Worm (Caenorhabditis elegans) whole organism, early embryonic: ENCODE results near the gene srx-111.

Experiments used
- B0310.2 ChIP-seq: sonication (generic microtip); optimal IDR thresholded peaks from 2 replicates; lab custom pipeline; 2016; ENCODE audit warnings: mild to moderate bottlenecking, missing genetic modification characterization, missing compliant biosample characterization
- F13C5.2 ChIP-seq: sonication (generic microtip); optimal IDR thresholded peaks from 2 replicates; lab custom pipeline; 2017; ENCODE audit warnings: mild to moderate bottlenecking, missing genetic modification characterization, inconsistent platforms, missing compliant biosample characterization
- ama-1 ChIP-seq: fragments of 150-350 bp; optimal IDR thresholded peaks from 2 replicates; lab custom pipeline; 2014
- ets-7 ChIP-seq: sonication (generic microtip); optimal IDR thresholded peaks from 2 replicates; lab custom pipeline; 2016; ENCODE audit warnings: missing genotype, missing genetic modification characterization, missing compliant biosample characterization
- flt-1 ChIP-seq: fragments of 200-800 bp; sonication (Bioruptor generic); IDR thresholded peaks from 2 replicates; pipeline ENCODE4 v1.3.6; 2022; ENCODE audit warnings: missing genetic modification characterization, missing compliant biosample characterization
- hmbx-1 ChIP-seq: sonication (generic microtip); optimal IDR thresholded peaks from 2 replicates; lab custom pipeline; 2016; ENCODE audit warnings: mild to moderate bottlenecking, missing genetic modification characterization, missing compliant biosample characterization
- hmg-4 ChIP-seq: fragments of 200-800 bp; sonication (Bioruptor generic); optimal IDR thresholded peaks from 2 replicates; lab custom pipeline; 2018; ENCODE audit warnings: mild to moderate bottlenecking, missing genetic modification characterization, missing compliant biosample characterization
- hnd-1 ChIP-seq: sonication (generic microtip); optimal IDR thresholded peaks from 2 replicates; lab custom pipeline; 2016; ENCODE audit warnings: missing genetic modification characterization, missing compliant biosample characterization
- sea-1 ChIP-seq: fragments of 200-800 bp; sonication (Bioruptor generic); conservative IDR thresholded peaks from 2 replicates; pipeline ENCODE4 v1.3.6; 2022; ENCODE audit warnings: missing genetic modification characterization, missing compliant biosample characterization
- tbx-11 ChIP-seq: fragments of 200-800 bp; sonication (Bioruptor generic); IDR thresholded peaks from 2 replicates; pipeline ENCODE4 v1.3.6; 2022; ENCODE audit warnings: missing genetic modification characterization, missing compliant biosample characterization

DNA sequence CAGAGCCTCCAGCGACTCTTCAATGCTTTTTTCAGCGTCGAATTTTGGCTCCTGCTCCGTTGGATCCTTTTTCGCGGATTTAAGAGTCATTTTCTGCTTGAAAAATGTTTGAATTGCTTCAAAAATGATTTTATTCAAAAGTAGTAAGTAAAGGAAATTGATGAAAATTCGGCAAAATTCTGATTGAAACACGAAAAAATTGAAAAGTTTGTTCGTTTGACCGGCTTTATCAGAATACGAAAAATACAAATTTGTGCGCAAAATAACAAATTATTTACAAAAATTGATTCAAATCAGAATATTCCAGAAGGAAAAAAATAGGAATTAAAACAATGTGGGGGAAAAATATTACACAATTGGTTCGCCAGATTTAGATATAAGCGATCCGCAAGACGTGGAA lies 49.4 kb downstream of the srx-111 start, which contains the start of gene F54D10.4:
- TF ChIP-seq ama-1 (lab: Kevin White, UChicago) = no peak
- TF ChIP-seq flt-1 = no peak
- no peak for TF ChIP-seq hmbx-1 (tag; lab: Kevin White, UChicago)
- no peak for TF ChIP-seq tbx-11 (GFP tag; lab: Robert Waterston, UW)
- TF ChIP-seq B0310.2 (tag; lab: Kevin White, UChicago) = no peak
- no peak for TF ChIP-seq sea-1 (GFP tag; lab: Robert Waterston, UW)
- TF ChIP-seq ets-7 (tag; lab: Kevin White, UChicago) = no peak
- TF ChIP-seq hmg-4 = no peak
- TF ChIP-seq F13C5.2 (tag; lab: Kevin White, UChicago) = no peak
- no peak for TF ChIP-seq hnd-1 (tag; lab: Kevin White, UChicago)
